Worm (Caenorhabditis elegans) whole organism, early embryonic: ENCODE results near the gene ins-11.

ENCODE experiments used
- ceh-13 ChIP-seq: fragments of 200-800 bp; sonication (Bioruptor generic); optimal IDR thresholded peaks from 2 replicates; lab custom pipeline; 2018; ENCODE audit warnings: mild to moderate bottlenecking, missing genetic modification characterization, missing compliant biosample characterization
- hmbx-1 ChIP-seq: sonication (generic microtip); optimal IDR thresholded peaks from 2 replicates; lab custom pipeline; 2016; ENCODE audit warnings: mild to moderate bottlenecking, missing genetic modification characterization, missing compliant biosample characterization
- hmg-4 ChIP-seq: fragments of 200-800 bp; sonication (Bioruptor generic); optimal IDR thresholded peaks from 2 replicates; lab custom pipeline; 2018; ENCODE audit warnings: mild to moderate bottlenecking, missing genetic modification characterization, missing compliant biosample characterization
- pes-1 ChIP-seq: fragments of 200-800 bp; sonication (Bioruptor generic); IDR thresholded peaks from 2 replicates; pipeline ENCODE4 v1.3.6; 2022; ENCODE audit warnings: missing genetic modification reagents, missing genetic modification characterization, missing compliant biosample characterization

ce11 chrII:5512473-5513097 lies 43.9 kb upstream of the ins-11 start:
- TF ChIP-seq ceh-13: no peak
- no peak for TF ChIP-seq pes-1 (GFP tag; lab: Robert Waterston, UW)
- TF ChIP-seq hmg-4 (GFP tag; lab: Kevin White, UChicago): no peak
- TF ChIP-seq hmbx-1: no peak
